Fruit fly (Drosophila melanogaster) whole organism, embryonic: ENCODE data around the gene mTerf3.
A peak's percentile ranks its signal among the peaks of the same experiment; 100 is the strongest.

Experiments used
- Bdp1 ChIP-seq: fragments of 200-800 bp; sonication (Bioruptor generic); optimal IDR thresholded peaks from 3 replicates; lab custom pipeline; 2016; ENCODE audit warnings: missing biosample characterization, missing genetic modification characterization
- Bgb ChIP-seq: fragments of 200-800 bp; sonication (Bioruptor generic); IDR thresholded peaks from 2 replicates; pipeline ENCODE4 v1.3.6; 2022; ENCODE audit warnings: missing biosample characterization, missing genetic modification characterization; ENCODE audit not compliant: partially characterized antibody
- CG1024 ChIP-seq: fragments of 200-800 bp; sonication (Bioruptor generic); IDR thresholded peaks from 2 replicates; pipeline ENCODE4 v1.3.6; 2022; ENCODE audit warnings: missing biosample characterization, missing genetic modification characterization
- CG11247 ChIP-seq: fragments of 200-800 bp; sonication (Bioruptor generic); IDR thresholded peaks from 2 replicates; pipeline ENCODE4 v1.3.6; 2022; ENCODE audit warnings: missing biosample characterization, missing genetic modification characterization
- CG12071 ChIP-seq: fragments of 200-800 bp; sonication (Bioruptor generic); optimal IDR thresholded peaks from 3 replicates; lab custom pipeline; 2018; ENCODE audit warnings: missing biosample characterization, mild to moderate bottlenecking, missing genetic modification characterization
- CG14965 ChIP-seq: fragments of 200-800 bp; sonication (Bioruptor generic); optimal IDR thresholded peaks from 2 replicates; lab custom pipeline; 2016; ENCODE audit warnings: missing biosample characterization, missing genetic modification characterization, borderline replicate concordance
- CG1647 ChIP-seq: fragments of 200-800 bp; sonication (Bioruptor generic); optimal IDR thresholded peaks from 3 replicates; lab custom pipeline; 2016; ENCODE audit warnings: missing biosample characterization, missing genetic modification characterization
- CG17568 ChIP-seq: fragments of 200-800 bp; sonication (Bioruptor generic); optimal IDR thresholded peaks from 2 replicates; lab custom pipeline; 2018; ENCODE audit warnings: missing biosample characterization, mild to moderate bottlenecking, missing genetic modification characterization, moderate library complexity
- CG18262 ChIP-seq: fragments of 200-800 bp; optimal IDR thresholded peaks from 3 replicates; lab custom pipeline; 2019; ENCODE audit warnings: missing biosample characterization, mild to moderate bottlenecking, missing genetic modification characterization, moderate library complexity
- CG18599 ChIP-seq: fragments of 200-800 bp; sonication (Bioruptor generic); optimal IDR thresholded peaks from 3 replicates; lab custom pipeline; 2017; ENCODE audit warnings: missing biosample characterization, missing genetic modification characterization, mild to moderate bottlenecking, moderate library complexity, missing genetic modification reagents
- CG2120 ChIP-seq: fragments of 200-800 bp; sonication (Bioruptor generic); optimal IDR thresholded peaks from 3 replicates; lab custom pipeline; 2016; ENCODE audit warnings: missing biosample characterization, missing genetic modification characterization
- CG2712 ChIP-seq: fragments of 200-800 bp; optimal IDR thresholded peaks from 3 replicates; lab custom pipeline; 2019; ENCODE audit warnings: missing biosample characterization, mild to moderate bottlenecking, missing genetic modification characterization, moderate library complexity
- CG31388 ChIP-seq: fragments of 200-800 bp; sonication (Bioruptor generic); optimal IDR thresholded peaks from 2 replicates; lab custom pipeline; 2016; ENCODE audit warnings: missing biosample characterization, missing genetic modification characterization
- CG34224 ChIP-seq: fragments of 200-800 bp; sonication (Bioruptor generic); IDR thresholded peaks from 3 replicates; pipeline ENCODE4 v1.3.6; 2022; ENCODE audit warnings: missing biosample characterization, missing genetic modification characterization; ENCODE audit not compliant: partially characterized antibody
- CG6813 ChIP-seq: fragments of 200-800 bp; sonication (Bioruptor generic); optimal IDR thresholded peaks from 2 replicates; lab custom pipeline; 2017; ENCODE audit warnings: missing biosample characterization, missing genetic modification characterization, mild to moderate bottlenecking, moderate library complexity, missing genetic modification reagents
- CG7357 ChIP-seq: fragments of 200-800 bp; sonication (Bioruptor generic); IDR thresholded peaks from 3 replicates; pipeline ENCODE4 v1.3.6; 2022; ENCODE audit warnings: missing biosample characterization, missing genetic modification characterization
- CG8281 ChIP-seq: fragments of 200-800 bp; sonication (Bioruptor generic); optimal IDR thresholded peaks from 2 replicates; lab custom pipeline; 2018; ENCODE audit warnings: missing biosample characterization, mild to moderate bottlenecking, missing genetic modification characterization, moderate library complexity
- CG8290 ChIP-seq, 3 experiments: fragments of 200-800 bp; sonication (Bioruptor generic); optimal IDR thresholded peaks; 2 replicates each; lab custom pipeline; 2016 to 2019; ENCODE audit warnings: missing biosample characterization in 3 of 3, missing genetic modification characterization in 3 of 3, mild to moderate bottlenecking in 2 of 3, moderate library complexity in 1 of 3
- CG9727 ChIP-seq: fragments of 200-800 bp; sonication (Bioruptor generic); optimal IDR thresholded peaks from 3 replicates; lab custom pipeline; 2017; ENCODE audit warnings: missing biosample characterization, mild to moderate bottlenecking, missing genetic modification characterization
- D ChIP-seq, 2 experiments: fragments of 200-800 bp in 1 of 2; fragments of >200 bp in 1 of 2; sonication (Bioruptor generic) in 1 of 2; optimal IDR thresholded peaks; 2 replicates in 1 of 2; 3 replicates in 1 of 2; lab custom pipeline; 2017; ENCODE audit warnings: mild to moderate bottlenecking in 1 of 2, missing biosample characterization in 1 of 2, missing genetic modification characterization in 1 of 2, missing genetic modification reagents in 1 of 2
- Dp ChIP-seq: fragments of 200-800 bp; sonication (Bioruptor generic); optimal IDR thresholded peaks from 2 replicates; lab custom pipeline; 2018; ENCODE audit warnings: missing biosample characterization, mild to moderate bottlenecking, missing genetic modification characterization, moderate library complexity
- HHEX ChIP-seq: fragments of 200-800 bp; sonication (Bioruptor generic); optimal IDR thresholded peaks from 3 replicates; lab custom pipeline; 2017; ENCODE audit warnings: missing biosample characterization, mild to moderate bottlenecking, missing genetic modification characterization, missing genetic modification reagents
- Mad ChIP-seq: fragments of 200-800 bp; sonication (Bioruptor generic); optimal IDR thresholded peaks from 2 replicates; lab custom pipeline; 2016; ENCODE audit warnings: missing biosample characterization, missing genetic modification characterization
- Max ChIP-seq: fragments of 200-800 bp; sonication (Bioruptor generic); optimal IDR thresholded peaks from 2 replicates; lab custom pipeline; 2016; ENCODE audit warnings: missing biosample characterization, mild to moderate bottlenecking, missing genetic modification characterization
- Rfx ChIP-seq: fragments of 200-800 bp; sonication (Bioruptor generic); IDR thresholded peaks from 2 replicates; pipeline ENCODE4 v1.3.6; 2022; ENCODE audit warnings: missing biosample characterization, missing genetic modification characterization
- Rx ChIP-seq: fragments of 200-800 bp; sonication (Bioruptor generic); IDR thresholded peaks from 2 replicates; pipeline ENCODE4 v1.3.6; 2022; ENCODE audit warnings: missing biosample characterization, missing genetic modification characterization
- Sry-β ChIP-seq: fragments of 200-800 bp; sonication (Bioruptor generic); optimal IDR thresholded peaks from 2 replicates; lab custom pipeline; 2018; ENCODE audit warnings: missing biosample characterization, mild to moderate bottlenecking, missing genetic modification characterization, moderate library complexity
- bab2 ChIP-seq: fragments of 200-800 bp; sonication (Bioruptor generic); optimal IDR thresholded peaks from 2 replicates; lab custom pipeline; 2016; ENCODE audit warnings: missing biosample characterization, missing genetic modification characterization
- bsh ChIP-seq, 2 experiments: fragments of 200-800 bp; sonication (Bioruptor generic); optimal IDR thresholded peaks; 2 replicates each; lab custom pipeline; 2017 to 2018; ENCODE audit warnings: mild to moderate bottlenecking in 2 of 2, missing biosample characterization in 2 of 2, missing genetic modification characterization in 2 of 2, moderate library complexity in 1 of 2
- cad ChIP-seq: fragments of >200 bp; optimal IDR thresholded peaks from 2 replicates; lab custom pipeline; 2017; ENCODE audit warnings: missing biosample characterization, missing genetic modification characterization
- crol ChIP-seq: fragments of 200-800 bp; sonication (Bioruptor generic); IDR thresholded peaks from 2 replicates; pipeline ENCODE4 v1.3.6; 2022; ENCODE audit warnings: missing biosample characterization, missing genetic modification characterization
- ftz-f1 ChIP-seq: fragments of 200-800 bp; sonication (Bioruptor generic); optimal IDR thresholded peaks from 2 replicates; lab custom pipeline; 2016; ENCODE audit warnings: missing biosample characterization, missing genetic modification characterization
- gro ChIP-seq: fragments of 200-800 bp; sonication (Bioruptor generic); optimal IDR thresholded peaks from 2 replicates; lab custom pipeline; 2016; ENCODE audit warnings: missing biosample characterization, missing genetic modification characterization
- hb ChIP-seq: fragments of 200-800 bp; sonication (Bioruptor generic); IDR thresholded peaks from 3 replicates; pipeline ENCODE4 v1.3.6; 2022; ENCODE audit warnings: missing biosample characterization, missing genetic modification characterization; ENCODE audit not compliant: partially characterized antibody
- hkb ChIP-seq, 2 experiments: fragments of 200-800 bp in 1 of 2; fragments of >200 bp in 1 of 2; sonication (Bioruptor generic) in 1 of 2; IDR thresholded peaks in 1 of 2; optimal IDR thresholded peaks in 1 of 2; 2 replicates each; pipeline versions ENCODE4 v1.3.6 to Lab custom; 2017 to 2022; ENCODE audit warnings: missing biosample characterization in 1 of 2, missing genetic modification characterization in 1 of 2
- lilli ChIP-seq: fragments of 200-800 bp; sonication (Bioruptor generic); optimal IDR thresholded peaks from 3 replicates; lab custom pipeline; 2016; ENCODE audit warnings: missing biosample characterization, missing genetic modification characterization
- lmd ChIP-seq: fragments of 200-800 bp; sonication (Bioruptor generic); IDR thresholded peaks from 2 replicates; pipeline ENCODE4 v1.3.6; 2022; ENCODE audit warnings: missing biosample characterization, missing genetic modification characterization
- nau ChIP-seq: fragments of 200-800 bp; sonication (Bioruptor generic); optimal IDR thresholded peaks from 3 replicates; lab custom pipeline; 2017; ENCODE audit warnings: missing biosample characterization, mild to moderate bottlenecking, missing genetic modification characterization, missing genetic modification reagents
- nmo ChIP-seq: fragments of 200-800 bp; sonication (Bioruptor generic); optimal IDR thresholded peaks from 2 replicates; lab custom pipeline; 2018; ENCODE audit warnings: missing biosample characterization, mild to moderate bottlenecking, missing genetic modification characterization, moderate library complexity
- pros ChIP-seq: fragments of 200-800 bp; sonication (Bioruptor generic); optimal IDR thresholded peaks from 3 replicates; lab custom pipeline; 2019; ENCODE audit warnings: missing biosample characterization, mild to moderate bottlenecking, missing genetic modification characterization, moderate library complexity
- row ChIP-seq: fragments of 200-800 bp; sonication (Bioruptor generic); IDR thresholded peaks from 3 replicates; pipeline ENCODE4 v1.3.6; 2022; ENCODE audit warnings: missing biosample characterization, missing genetic modification characterization
- sd ChIP-seq: fragments of 200-800 bp; sonication (Bioruptor generic); optimal IDR thresholded peaks from 3 replicates; lab custom pipeline; 2018; ENCODE audit warnings: missing biosample characterization, mild to moderate bottlenecking, missing genetic modification characterization, moderate library complexity
- sisA ChIP-seq: fragments of 200-800 bp; sonication (Bioruptor generic); IDR thresholded peaks from 2 replicates; pipeline ENCODE4 v1.3.6; 2022; ENCODE audit warnings: missing biosample characterization, missing genetic modification characterization
- tap ChIP-seq: fragments of 200-800 bp; optimal IDR thresholded peaks from 3 replicates; lab custom pipeline; 2019; ENCODE audit warnings: missing biosample characterization, mild to moderate bottlenecking, missing genetic modification characterization, moderate library complexity
- tio ChIP-seq: fragments of 200-800 bp; sonication (Bioruptor generic); optimal IDR thresholded peaks from 2 replicates; lab custom pipeline; 2017; ENCODE audit warnings: missing biosample characterization, missing genetic modification characterization, inconsistent platforms
- wor ChIP-seq: fragments of 200-800 bp; sonication (Bioruptor generic); IDR thresholded peaks from 2 replicates; pipeline ENCODE4 v1.3.6; 2022; ENCODE audit warnings: missing biosample characterization, missing genetic modification characterization

The mTerf3 gene

dm6 chr3L:20497124-20497996 is 23.2 kb downstream of the mTerf3 start, which contains the start of gene CG32425 (continued):
- TF ChIP-seq CG34224 (GFP tag; lab: Robert Waterston, UW) (0 out of 3 replicates have a peak, but pooled peaks have one; percentile 16), hb (GFP tag; lab: Robert Waterston, UW) (no peak), CG31388 (GFP tag; lab: Kevin White, UChicago) (no peak), CG8290 (GFP tag; optimal IDR thresholded peaks at IDR 0.05; lab: Kevin White, UChicago) (no peak), CG8290 (tag; optimal IDR thresholded peaks at IDR 0.05; lab: Kevin White, UChicago) (peak in 1 of 2 experiments; percentile 1), Bdp1 (GFP tag; lab: Kevin White, UChicago) (no peak), CG2120 (GFP tag; lab: Kevin White, UChicago) (peak; percentile 28), CG12071 (GFP tag; lab: Kevin White, UChicago) (no peak), nau (GFP tag; lab: Kevin White, UChicago) (no peak), Bgb (GFP tag; lab: Robert Waterston, UW) (peak; percentile 22; the same call in 1 of the 2 replicates), lmd (GFP tag; lab: Robert Waterston, UW) (no peak; the same call in 1 of the 2 replicates), wor (GFP tag; lab: Robert Waterston, UW) (no peak), Rx (GFP tag; lab: Robert Waterston, UW) (no peak), Max (GFP tag; lab: Kevin White, UChicago) (no peak), bab2 (GFP tag; lab: Kevin White, UChicago) (no peak), ftz-f1 (GFP tag; lab: Kevin White, UChicago) (no peak), cad (GFP tag; lab: Kevin White, UChicago) (no peak), CG1647 (no peak), nmo (GFP tag; lab: Kevin White, UChicago) (peak; percentile 26), CG8281 (tag; lab: Kevin White, UChicago) (peak; percentile 3), CG17568 (GFP tag; lab: Kevin White, UChicago) (no peak), D (optimal IDR thresholded peaks at IDR 0.05; lab: Kevin White, UChicago) (no peak), D (GFP tag; optimal IDR thresholded peaks at IDR 0.05; lab: Kevin White, UChicago) (no peak), Rfx (GFP tag; lab: Robert Waterston, UW) (peak; percentile 36; the same call in 1 of the 2 replicates), Dp (peak; percentile 44), hkb (optimal IDR thresholded peaks at IDR 0.05; lab: Kevin White, UChicago) (no peak), hkb (GFP tag; IDR thresholded peaks at IDR 0.05; lab: Robert Waterston, UW) (no peak), pros (GFP tag; lab: Kevin White, UChicago) (no peak), CG18262 (tag; lab: Kevin White, UChicago) (peak; percentile 17), CG14965 (GFP tag; lab: Kevin White, UChicago) (no peak), CG9727 (no peak), tio (GFP tag; lab: Kevin White, UChicago) (no peak), CG11247 (GFP tag; lab: Robert Waterston, UW) (no peak), tap (no peak), Sry-β (peak; percentile 64), CG2712 (tag; lab: Kevin White, UChicago) (peak; percentile 23), row (GFP tag; lab: Robert Waterston, UW) (peak; percentile 68), CG7357 (GFP tag; lab: Robert Waterston, UW) (no peak), Mad (GFP tag; lab: Kevin White, UChicago) (no peak), gro (GFP tag; lab: Kevin White, UChicago) (peak; percentile 36), CG18599 (peak; percentile 5), crol (GFP tag; lab: Robert Waterston, UW) (no peak), HHEX (GFP tag; lab: Kevin White, UChicago) (no peak), CG6813 (GFP tag; lab: Kevin White, UChicago) (no peak), sisA (GFP tag; lab: Robert Waterston, UW) (no peak), CG1024 (no peak), lilli (GFP tag; lab: Kevin White, UChicago) (no peak), sd (tag; lab: Kevin White, UChicago) (no peak), bsh (GFP tag; optimal IDR thresholded peaks at IDR 0.05; lab: Kevin White, UChicago) (no peak)
